Worm (Caenorhabditis elegans): ENCODE data around the gene scl-20.

- TF ChIP-seq fkh-10 (GFP tag; optimal IDR thresholded peaks at IDR 0.05): no peak
- no peak for TF ChIP-seq pqm-1 (tag; optimal IDR thresholded peaks at IDR 0.05)
- TF ChIP-seq nhr-11 (tag; optimal IDR thresholded peaks at IDR 0.05): no peak
- no peak for TF ChIP-seq unc-42 (tag; optimal IDR thresholded peaks at IDR 0.05)
- no peak for TF ChIP-seq F13H6.1 (tag; optimal IDR thresholded peaks at IDR 0.05)
- no peak for TF ChIP-seq nfya-1 (tag; optimal IDR thresholded peaks at IDR 0.05)
Measured at ce11 chrV:18729324-18729924, 4.9 kb downstream of the scl-20 start, which contains the start of gene asp-19.
